Worm (Caenorhabditis elegans): ENCODE results near the gene npr-32.
A peak's percentile ranks its signal among the peaks of the same experiment; 100 is the strongest.

npr-32 gene

ce11 chrIV:17258824-17259223, 28.0 kb upstream of the npr-32 start:
- TF ChIP-seq zfp-2 (tag; optimal IDR thresholded peaks at IDR 0.05) (no peak), zfp-3 (GFP tag; conservative IDR thresholded peaks at IDR 0.05) (no peak), aha-1 (tag) (peak; percentile 63)

- TF ChIP-seq nhr-76 (tag; optimal IDR thresholded peaks at IDR 0.05) (no peak), F37D6.2 (tag; optimal IDR thresholded peaks at IDR 0.05) (no peak), nhr-28 (tag; optimal IDR thresholded peaks at IDR 0.05) (no peak), mdl-1 (tag; optimal IDR thresholded peaks at IDR 0.05) (no peak), unc-130 (GFP tag; optimal IDR thresholded peaks at IDR 0.05) (no peak), daf-19 (GFP tag; conservative IDR thresholded peaks at IDR 0.05) (no peak), mes-2 (tag; optimal IDR thresholded peaks at IDR 0.05; ENCODE audit: poor library complexity, severe bottlenecking) (no peak), mep-1 (tag; optimal IDR thresholded peaks at IDR 0.05) (no peak), lin-38 (GFP tag; IDR thresholded peaks at IDR 0.05) (no peak), set-16 (GFP tag; IDR thresholded peaks at IDR 0.05) (no peak), lir-3 (tag; optimal IDR thresholded peaks at IDR 0.05) (no peak), madf-5 (GFP tag; IDR thresholded peaks at IDR 0.05) (no peak), daf-16 (GFP tag; optimal IDR thresholded peaks at IDR 0.05) (no peak), daf-16 (tag; optimal IDR thresholded peaks at IDR 0.05) (no peak), R02D3.7 (tag; optimal IDR thresholded peaks at IDR 0.05) (no peak), mxl-3 (GFP tag; optimal IDR thresholded peaks at IDR 0.05) (no peak), zip-11 (GFP tag; IDR thresholded peaks at IDR 0.05) (no peak), aly-2 (tag; optimal IDR thresholded peaks at IDR 0.05) (no peak), pha-4 (GFP tag; IDR thresholded peaks at IDR 0.05) (no peak), pha-4 (tag; optimal IDR thresholded peaks at IDR 0.05) (no peak), daf-8 (GFP tag; IDR thresholded peaks at IDR 0.05) (no peak)
Measured at ce11 chrIV:17255001-17255400, 24.1 kb upstream of the npr-32 start, which contains the start of gene gtf-2E1. Gene gtf-2E1 (plus strand): TSS chrIV:17255301.

ce11 chrIV:17253435-17253834, 22.6 kb upstream of the npr-32 start:
- TF ChIP-seq T26A8.4 (GFP tag; IDR thresholded peaks at IDR 0.05), result no peak
- TF ChIP-seq lim-7 (GFP tag; IDR thresholded peaks at IDR 0.05), result no peak
- no peak for TF ChIP-seq zag-1 (tag; optimal IDR thresholded peaks at IDR 0.05)
- TF ChIP-seq hlh-11 (tag; optimal IDR thresholded peaks at IDR 0.05), result no peak
- peak; percentile 99 for TF ChIP-seq aha-1 (tag)
- no peak for TF ChIP-seq duxl-1 (tag; optimal IDR thresholded peaks at IDR 0.05; ENCODE audit: poor library complexity)
- TF ChIP-seq cey-2 (tag; optimal IDR thresholded peaks at IDR 0.05; ENCODE audit: borderline replicate concordance, insufficient read depth), result no peak

- TF ChIP-seq madf-5 (GFP tag; IDR thresholded peaks at IDR 0.05) (peak; percentile 57 to 74; a peak in 2 of 4 replicates), arid-1 (GFP tag; conservative IDR thresholded peaks at IDR 0.05) (peak; percentile 97), pha-4 (GFP tag; IDR thresholded peaks at IDR 0.05) (peak; percentile 95), pha-4 (tag; optimal IDR thresholded peaks at IDR 0.05) (peak; percentile 6), nhr-42 (GFP tag; IDR thresholded peaks at IDR 0.05) (peak; percentile 96), mep-1 (tag; optimal IDR thresholded peaks at IDR 0.05) (peak; percentile 99), hif-1 (tag; optimal IDR thresholded peaks at IDR 0.05) (peak; percentile 74 to 91), aha-1 (tag) (peak; percentile 99), ceh-20 (GFP tag; IDR thresholded peaks at IDR 0.05) (peak; percentile 96), nhr-237 (tag; optimal IDR thresholded peaks at IDR 0.05) (peak; percentile 54), dmd-6 (GFP tag; IDR thresholded peaks at IDR 0.05) (peak; percentile 97), lin-38 (GFP tag; IDR thresholded peaks at IDR 0.05) (peak; percentile 100), nhr-11 (tag; optimal IDR thresholded peaks at IDR 0.05) (peak; percentile 97), F49E8.2 (tag; optimal IDR thresholded peaks at IDR 0.05; ENCODE audit: borderline replicate concordance) (peak; percentile 96), F44E2.7 (GFP tag; IDR thresholded peaks at IDR 0.05) (peak; percentile 4; the same call in 1 of the 2 replicates), fos-1 (tag; optimal IDR thresholded peaks at IDR 0.05) (peak; percentile 68), mxl-2 (GFP tag; conservative IDR thresholded peaks at IDR 0.05) (peak; percentile 86), nhr-102 (tag; optimal IDR thresholded peaks at IDR 0.05) (peak; percentile 98), hlh-11 (tag; optimal IDR thresholded peaks at IDR 0.05) (peak; percentile 97), F37D6.2 (tag; optimal IDR thresholded peaks at IDR 0.05) (peak; percentile 96), lin-13 (GFP tag; optimal IDR thresholded peaks at IDR 0.05) (peak; percentile 97), mxl-3 (GFP tag; optimal IDR thresholded peaks at IDR 0.05) (peak; percentile 88), gei-8 (GFP tag; optimal IDR thresholded peaks at IDR 0.05) (no peak), jun-1 (tag; optimal IDR thresholded peaks at IDR 0.05) (peak; percentile 94), mdt-29 (GFP tag; IDR thresholded peaks at IDR 0.05) (peak; percentile 96)
Measured at ce11 chrIV:17249691-17250181, 18.9 kb upstream of the npr-32 start, which contains the start of gene eelo-2. Gene eelo-2 (plus strand): TSS chrIV:17250131.

Data from whole organism, L4 larva.